Worm (Caenorhabditis elegans) whole organism, midembryonic: ENCODE results near the gene C15C8.5.

ENCODE experiments used
- T22C8.4 ChIP-seq: fragments of 200-800 bp; sonication (Bioruptor generic); IDR thresholded peaks from 2 replicates; pipeline ENCODE4 v1.3.6; 2022; ENCODE audit warnings: missing genetic modification characterization, missing compliant biosample characterization
- cog-1 ChIP-seq: sonication (generic microtip); optimal IDR thresholded peaks from 2 replicates; lab custom pipeline; 2016; ENCODE audit warnings: missing genetic modification characterization, missing compliant biosample characterization
- flt-1 ChIP-seq: fragments of 200-800 bp; sonication (Bioruptor generic); IDR thresholded peaks from 2 replicates; pipeline ENCODE4 v1.3.6; 2022; ENCODE audit warnings: missing genetic modification characterization, missing compliant biosample characterization
- klf-2 ChIP-seq: fragments of 200-800 bp; sonication (Bioruptor generic); conservative IDR thresholded peaks from 2 replicates; pipeline ENCODE4 v1.3.6; 2022; ENCODE audit warnings: missing genetic modification reagents, missing genetic modification characterization, missing compliant biosample characterization
- med-1 ChIP-seq: sonication (generic microtip); optimal IDR thresholded peaks from 2 replicates; lab custom pipeline; 2017; ENCODE audit warnings: missing genetic modification characterization, mild to moderate bottlenecking, missing compliant biosample characterization, antibody characterized with exemption, missing genetic modification reagents; ENCODE audit not compliant: insufficient read depth
- ref-1 ChIP-seq: fragments of 200-800 bp; sonication (Bioruptor generic); conservative IDR thresholded peaks from 2 replicates; pipeline ENCODE4 v1.3.6; 2022; ENCODE audit warnings: missing genetic modification reagents, missing genetic modification characterization, missing compliant biosample characterization
- tab-1 ChIP-seq: fragments of 200-800 bp; sonication (Bioruptor generic); IDR thresholded peaks from 2 replicates; pipeline ENCODE4 v1.3.6; 2022; ENCODE audit warnings: missing genetic modification characterization, missing compliant biosample characterization
- ztf-23 ChIP-seq: fragments of 200-800 bp; sonication (Bioruptor generic); IDR thresholded peaks from 2 replicates; pipeline ENCODE4 v1.3.6; 2022; ENCODE audit warnings: missing genetic modification reagents, missing genetic modification characterization, missing compliant biosample characterization
- ztf-29 ChIP-seq: fragments of 200-800 bp; sonication (Bioruptor generic); IDR thresholded peaks from 2 replicates; pipeline ENCODE4 v1.3.6; 2022; ENCODE audit warnings: missing genetic modification reagents, missing genetic modification characterization, missing compliant biosample characterization

Gene C15C8.5

ce11 chrV:12743778-12744502 lies 3.9 kb upstream of the C15C8.5 start:
- no peak for TF ChIP-seq ztf-23 (GFP tag; lab: Robert Waterston, UW)
- no peak for TF ChIP-seq flt-1 (GFP tag; lab: Robert Waterston, UW)
- TF ChIP-seq cog-1 (tag; lab: Kevin White, UChicago) = no peak
- TF ChIP-seq ref-1 (GFP tag; lab: Robert Waterston, UW) = no peak
- TF ChIP-seq T22C8.4 (GFP tag; lab: Robert Waterston, UW) = no peak
- no peak for TF ChIP-seq med-1 (GFP tag; lab: Kevin White, UChicago)
- TF ChIP-seq ztf-29 = no peak
- TF ChIP-seq tab-1 (GFP tag; lab: Robert Waterston, UW) = no peak
- TF ChIP-seq klf-2 = no peak

- no peak for TF ChIP-seq klf-2
- TF ChIP-seq ztf-29 = no peak
- no peak for TF ChIP-seq cog-1 (tag; lab: Kevin White, UChicago)
- TF ChIP-seq ref-1 (GFP tag; lab: Robert Waterston, UW) = no peak
- TF ChIP-seq flt-1 (GFP tag; lab: Robert Waterston, UW) = no peak
- no peak for TF ChIP-seq tab-1 (GFP tag; lab: Robert Waterston, UW)
- no peak for TF ChIP-seq ztf-23 (GFP tag; lab: Robert Waterston, UW)
- no peak for TF ChIP-seq T22C8.4 (GFP tag; lab: Robert Waterston, UW)
- no peak for TF ChIP-seq med-1 (GFP tag; lab: Kevin White, UChicago)
Observed at ce11 chrV:12744979-12745378, 2.8 kb upstream of the C15C8.5 start, which contains the start of gene C15C8.7. C15C8.7 (minus strand) TSS chrV:12745050.

ce11 chrV:12747431-12747830 lies 376 bp upstream of the C15C8.5 start, which contains the start of gene C15C8.4:
C15C8.4 (minus strand) TSS chrV:12747463.
- TF ChIP-seq T22C8.4 (GFP tag; lab: Robert Waterston, UW) (no peak), ztf-23 (GFP tag; lab: Robert Waterston, UW) (no peak), flt-1 (GFP tag; lab: Robert Waterston, UW) (no peak), ref-1 (GFP tag; lab: Robert Waterston, UW) (no peak), med-1 (GFP tag; lab: Kevin White, UChicago) (no peak), klf-2 (no peak), cog-1 (tag; lab: Kevin White, UChicago) (no peak), tab-1 (GFP tag; lab: Robert Waterston, UW) (no peak), ztf-29 (no peak)

ce11 chrV:12749558-12749957 lies 1.8 kb downstream of the C15C8.5 start:
- TF ChIP-seq tab-1 (GFP tag; lab: Robert Waterston, UW) (no peak), med-1 (GFP tag; lab: Kevin White, UChicago) (no peak), cog-1 (tag; lab: Kevin White, UChicago) (no peak), flt-1 (GFP tag; lab: Robert Waterston, UW) (no peak), T22C8.4 (GFP tag; lab: Robert Waterston, UW) (no peak), ztf-23 (GFP tag; lab: Robert Waterston, UW) (no peak), ztf-29 (no peak), ref-1 (GFP tag; lab: Robert Waterston, UW) (no peak), klf-2 (no peak)

- TF ChIP-seq med-1 (GFP tag; lab: Kevin White, UChicago) (no peak), tab-1 (GFP tag; lab: Robert Waterston, UW) (no peak), ref-1 (GFP tag; lab: Robert Waterston, UW) (no peak), T22C8.4 (GFP tag; lab: Robert Waterston, UW) (no peak), cog-1 (tag; lab: Kevin White, UChicago) (no peak), ztf-23 (GFP tag; lab: Robert Waterston, UW) (no peak), flt-1 (GFP tag; lab: Robert Waterston, UW) (no peak), ztf-29 (no peak), klf-2 (no peak)
Observed at ce11 chrV:12751495-12752050, 3.8 kb downstream of the C15C8.5 start, which contains the start of gene C15C8.6. C15C8.6 (minus strand) TSS chrV:12751545.

- TF ChIP-seq flt-1 (GFP tag; lab: Robert Waterston, UW) (no peak), ztf-23 (GFP tag; lab: Robert Waterston, UW) (no peak), klf-2 (no peak), tab-1 (GFP tag; lab: Robert Waterston, UW) (no peak), cog-1 (tag; lab: Kevin White, UChicago) (no peak), T22C8.4 (GFP tag; lab: Robert Waterston, UW) (no peak), ztf-29 (no peak), ref-1 (GFP tag; lab: Robert Waterston, UW) (no peak), med-1 (GFP tag; lab: Kevin White, UChicago) (no peak)
Observed at ce11 chrV:12752407-12752806, 4.6 kb downstream of the C15C8.5 start, which contains the start of gene C15C8.8. C15C8.8 (minus strand) TSS chrV:12752507.

- no peak for TF ChIP-seq ref-1 (GFP tag; lab: Robert Waterston, UW)
- TF ChIP-seq flt-1 (GFP tag; lab: Robert Waterston, UW) = no peak
- no peak for TF ChIP-seq tab-1 (GFP tag; lab: Robert Waterston, UW)
- no peak for TF ChIP-seq T22C8.4 (GFP tag; lab: Robert Waterston, UW)
- TF ChIP-seq klf-2 = no peak
- TF ChIP-seq cog-1 (tag; lab: Kevin White, UChicago) = no peak
- TF ChIP-seq ztf-29 = no peak
- no peak for TF ChIP-seq med-1 (GFP tag; lab: Kevin White, UChicago)
- TF ChIP-seq ztf-23 (GFP tag; lab: Robert Waterston, UW) = no peak
Observed at ce11 chrV:12754839-12755238, 7.0 kb downstream of the C15C8.5 start, which contains the start of gene gpa-13. gpa-13 (minus strand) TSS chrV:12754939.

- TF ChIP-seq ztf-23 (GFP tag; lab: Robert Waterston, UW) (no peak), ref-1 (GFP tag; lab: Robert Waterston, UW) (no peak), klf-2 (no peak), med-1 (GFP tag; lab: Kevin White, UChicago) (no peak), tab-1 (GFP tag; lab: Robert Waterston, UW) (no peak), T22C8.4 (GFP tag; lab: Robert Waterston, UW) (no peak), cog-1 (tag; lab: Kevin White, UChicago) (no peak), flt-1 (GFP tag; lab: Robert Waterston, UW) (no peak), ztf-29 (no peak)
Observed at ce11 chrV:12759660-12760059, 11.9 kb downstream of the C15C8.5 start, which contains the start of gene papl-1. papl-1 (minus strand) TSS chrV:12759760.
